Worm (Caenorhabditis elegans) whole organism, L4 larva: ENCODE measurements around the gene srsx-27.

Source experiments
- nhr-6 ChIP-seq: fragments of 150-350 bp; optimal IDR thresholded peaks from 2 replicates; lab custom pipeline; 2014; ENCODE audit warnings: missing biosample characterization, missing genetic modification characterization
- unc-62 ChIP-seq, 3 experiments: fragments of 150-350 bp in 1 of 3; sonication (generic microtip); optimal IDR thresholded peaks in 2 of 3; peaks in 1 of 3; 1 replicate in 1 of 3; 2 replicates in 2 of 3; lab custom pipeline; 2014 to 2017; ENCODE audit warnings: missing biosample characterization in 3 of 3, missing genetic modification characterization in 3 of 3, missing genetic modification reagents in 3 of 3, missing genotype in 1 of 3
- zfp-2 ChIP-seq: sonication (generic microtip); optimal IDR thresholded peaks from 2 replicates; lab custom pipeline; 2016; ENCODE audit warnings: mild to moderate bottlenecking, missing genetic modification characterization, missing compliant biosample characterization

DNA sequence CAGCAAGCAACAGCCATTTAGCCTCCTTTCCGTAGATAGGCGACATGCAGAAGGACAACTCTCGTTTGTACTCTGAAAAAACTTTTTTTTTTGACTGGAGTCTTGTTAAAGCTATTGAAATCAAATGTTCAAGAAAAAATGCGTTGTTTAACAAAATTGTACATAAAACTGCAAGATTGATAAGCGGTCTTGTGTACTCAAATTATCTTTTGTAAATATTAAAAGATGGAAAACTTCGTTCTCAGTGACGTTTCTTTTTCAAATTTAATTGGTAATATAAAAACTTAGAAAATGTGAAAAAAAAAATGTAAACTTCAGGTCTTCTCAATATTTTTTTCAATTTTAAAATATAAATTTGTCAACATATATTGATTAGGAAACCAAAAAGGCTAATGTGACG, 38.7 kb upstream of the srsx-27 start:
- no peak for TF ChIP-seq nhr-6 (tag; lab: Kevin White, UChicago)
- no peak for TF ChIP-seq unc-62 (GFP tag; optimal IDR thresholded peaks at IDR 0.05 in 1 of 2; lab: Kevin White, UChicago)
- no peak for TF ChIP-seq unc-62 (tag; optimal IDR thresholded peaks at IDR 0.05; lab: Kevin White, UChicago)
- no peak for TF ChIP-seq zfp-2 (tag; lab: Kevin White, UChicago)
